Fruit fly (Drosophila melanogaster) whole organism, embryonic: ENCODE data around the gene mRpL10.

Experiments used
- Atf-2 ChIP-seq: fragments of 200-800 bp; sonication (Bioruptor generic); optimal IDR thresholded peaks from 2 replicates; lab custom pipeline; 2016; ENCODE audit warnings: missing biosample characterization, missing genetic modification characterization
- Bgb ChIP-seq: fragments of 200-800 bp; sonication (Bioruptor generic); IDR thresholded peaks from 2 replicates; pipeline ENCODE4 v1.3.6; 2022; ENCODE audit warnings: missing biosample characterization, missing genetic modification characterization; ENCODE audit not compliant: partially characterized antibody
- CG10543 ChIP-seq: fragments of 200-800 bp; sonication (Bioruptor generic); optimal IDR thresholded peaks from 3 replicates; lab custom pipeline; 2017; ENCODE audit warnings: missing biosample characterization, mild to moderate bottlenecking, missing genetic modification characterization, moderate library complexity
- CG11695 ChIP-seq: fragments of 200-800 bp; sonication (Bioruptor generic); IDR thresholded peaks from 3 replicates; pipeline ENCODE4 v1.3.6; 2022; ENCODE audit warnings: missing biosample characterization, missing genetic modification characterization
- CG12659 ChIP-seq: fragments of 200-800 bp; sonication (Bioruptor generic); optimal IDR thresholded peaks from 3 replicates; lab custom pipeline; 2017; ENCODE audit warnings: mild to moderate bottlenecking, missing biosample characterization, missing genetic modification reagents, missing genetic modification characterization
- CG13894 ChIP-seq: fragments of 200-800 bp; sonication (Bioruptor generic); optimal IDR thresholded peaks from 3 replicates; lab custom pipeline; 2018; ENCODE audit warnings: missing biosample characterization, mild to moderate bottlenecking, missing genetic modification characterization, moderate library complexity
- CG16813 ChIP-seq: fragments of 200-800 bp; sonication (Bioruptor generic); IDR thresholded peaks from 3 replicates; pipeline ENCODE4 v1.3.6; 2022; ENCODE audit warnings: missing biosample characterization, missing genetic modification characterization; ENCODE audit not compliant: partially characterized antibody
- CG42726 ChIP-seq: fragments of 200-800 bp; sonication (Bioruptor generic); IDR thresholded peaks from 2 replicates; pipeline ENCODE4 v1.3.6; 2022; ENCODE audit warnings: missing biosample characterization, missing genetic modification characterization; ENCODE audit not compliant: partially characterized antibody
- CG4328 ChIP-seq: fragments of 200-800 bp; sonication (Bioruptor generic); optimal IDR thresholded peaks from 3 replicates; lab custom pipeline; 2017; ENCODE audit warnings: missing biosample characterization, missing genetic modification reagents, missing genetic modification characterization
- CG4707 ChIP-seq: fragments of 200-800 bp; sonication (Bioruptor generic); optimal IDR thresholded peaks from 2 replicates; lab custom pipeline; 2018; ENCODE audit warnings: missing biosample characterization, mild to moderate bottlenecking, missing genetic modification characterization, moderate library complexity
- CG7786 ChIP-seq: fragments of 200-800 bp; sonication (Bioruptor generic); optimal IDR thresholded peaks from 2 replicates; lab custom pipeline; 2016; ENCODE audit warnings: missing biosample characterization, missing genetic modification characterization
- CTCF ChIP-seq: fragments of 200-800 bp; sonication (Bioruptor generic); optimal IDR thresholded peaks from 2 replicates; lab custom pipeline; 2017; ENCODE audit warnings: missing biosample characterization, mild to moderate bottlenecking, missing genetic modification characterization, moderate library complexity
- CrebB ChIP-seq: fragments of 200-800 bp; sonication (Bioruptor generic); optimal IDR thresholded peaks from 3 replicates; lab custom pipeline; 2018; ENCODE audit warnings: missing biosample characterization, mild to moderate bottlenecking, missing genetic modification characterization
- Doc3 ChIP-seq: fragments of 200-800 bp; sonication (Bioruptor generic); IDR thresholded peaks from 3 replicates; pipeline ENCODE4 v1.3.6; 2022; ENCODE audit warnings: missing biosample characterization, missing genetic modification characterization; ENCODE audit not compliant: partially characterized antibody
- Fer3 ChIP-seq: fragments of 200-800 bp; sonication (Bioruptor generic); optimal IDR thresholded peaks from 2 replicates; lab custom pipeline; 2018; ENCODE audit warnings: missing biosample characterization, mild to moderate bottlenecking, missing genetic modification characterization, moderate library complexity
- HHEX ChIP-seq: fragments of 200-800 bp; sonication (Bioruptor generic); optimal IDR thresholded peaks from 3 replicates; lab custom pipeline; 2017; ENCODE audit warnings: missing biosample characterization, mild to moderate bottlenecking, missing genetic modification characterization, missing genetic modification reagents
- Hr78 ChIP-seq, 2 experiments: fragments of 200-800 bp in 1 of 2; fragments of >200 bp in 1 of 2; sonication (Bioruptor generic) in 1 of 2; optimal IDR thresholded peaks; 2 replicates each; lab custom pipeline; 2017 to 2019; ENCODE audit warnings: missing biosample characterization in 2 of 2, missing genetic modification characterization in 2 of 2, mild to moderate bottlenecking in 1 of 2, moderate library complexity in 1 of 2
- Kr ChIP-seq: fragments of 200-800 bp; sonication (Bioruptor generic); optimal IDR thresholded peaks from 2 replicates; lab custom pipeline; 2017; ENCODE audit warnings: missing biosample characterization, mild to moderate bottlenecking, missing genetic modification characterization
- MESR4 ChIP-seq: fragments of 200-800 bp; sonication (Bioruptor generic); optimal IDR thresholded peaks from 2 replicates; lab custom pipeline; 2018; ENCODE audit warnings: missing biosample characterization, mild to moderate bottlenecking, missing genetic modification characterization, moderate library complexity
- MTF-1 ChIP-seq: fragments of 200-800 bp; sonication (Bioruptor generic); optimal IDR thresholded peaks from 2 replicates; lab custom pipeline; 2018; ENCODE audit warnings: missing biosample characterization, mild to moderate bottlenecking, missing genetic modification characterization, borderline replicate concordance
- Mes4 ChIP-seq: fragments of 200-800 bp; sonication (Bioruptor generic); optimal IDR thresholded peaks from 2 replicates; lab custom pipeline; 2016; ENCODE audit warnings: missing biosample characterization, missing genetic modification characterization
- NC2β ChIP-seq: fragments of 200-800 bp; sonication (Bioruptor generic); optimal IDR thresholded peaks from 2 replicates; lab custom pipeline; 2016; ENCODE audit warnings: missing biosample characterization, missing genetic modification characterization
- Nf-YC ChIP-seq: fragments of 200-800 bp; optimal IDR thresholded peaks from 3 replicates; lab custom pipeline; 2019; ENCODE audit warnings: missing biosample characterization, mild to moderate bottlenecking, missing genetic modification characterization, moderate library complexity
- NfI ChIP-seq: fragments of 200-800 bp; sonication (Bioruptor generic); optimal IDR thresholded peaks from 3 replicates; lab custom pipeline; 2018; ENCODE audit warnings: missing biosample characterization, mild to moderate bottlenecking, missing genetic modification characterization, moderate library complexity
- Opbp ChIP-seq: fragments of 200-800 bp; sonication (Bioruptor generic); IDR thresholded peaks from 3 replicates; pipeline ENCODE4 v1.3.6; 2022; ENCODE audit warnings: missing biosample characterization, missing genetic modification characterization; ENCODE audit not compliant: partially characterized antibody
- Optix ChIP-seq: fragments of 200-800 bp; sonication (Bioruptor generic); IDR thresholded peaks from 3 replicates; pipeline ENCODE4 v1.3.6; 2022; ENCODE audit warnings: missing biosample characterization, missing genetic modification characterization
- PHDP ChIP-seq: fragments of 200-800 bp; sonication (Bioruptor generic); optimal IDR thresholded peaks from 3 replicates; lab custom pipeline; 2018; ENCODE audit warnings: missing biosample characterization, mild to moderate bottlenecking, missing genetic modification characterization, moderate library complexity
- Spps ChIP-seq: fragments of 200-800 bp; sonication (Bioruptor generic); optimal IDR thresholded peaks from 2 replicates; lab custom pipeline; 2018; ENCODE audit warnings: missing biosample characterization, mild to moderate bottlenecking, missing genetic modification characterization
- Tbp ChIP-seq: fragments of >200 bp; optimal IDR thresholded peaks from 2 replicates; lab custom pipeline; 2018; ENCODE audit warnings: missing biosample characterization, missing genetic modification characterization
- ac ChIP-seq: fragments of 200-800 bp; sonication (Bioruptor generic); optimal IDR thresholded peaks from 3 replicates; lab custom pipeline; 2017; ENCODE audit warnings: missing biosample characterization, mild to moderate bottlenecking, missing genetic modification characterization
- bbx ChIP-seq: fragments of 200-800 bp; sonication (Bioruptor generic); IDR thresholded peaks from 2 replicates; pipeline ENCODE4 v1.3.6; 2022; ENCODE audit warnings: missing biosample characterization, missing genetic modification characterization; ENCODE audit not compliant: partially characterized antibody
- bigmax ChIP-seq: fragments of 200-800 bp; sonication (Bioruptor generic); optimal IDR thresholded peaks from 2 replicates; lab custom pipeline; 2018; ENCODE audit warnings: missing biosample characterization, mild to moderate bottlenecking, missing genetic modification characterization
- caup ChIP-seq: fragments of 200-800 bp; sonication (Bioruptor generic); optimal IDR thresholded peaks from 3 replicates; lab custom pipeline; 2017; ENCODE audit warnings: missing biosample characterization, mild to moderate bottlenecking, missing genetic modification characterization, moderate library complexity; ENCODE audit not compliant: severe bottlenecking
- ems ChIP-seq: fragments of 200-800 bp; sonication (Bioruptor generic); optimal IDR thresholded peaks from 3 replicates; lab custom pipeline; 2016; ENCODE audit warnings: missing biosample characterization, missing genetic modification characterization
- hbn ChIP-seq: fragments of 200-800 bp; sonication (Bioruptor generic); IDR thresholded peaks from 2 replicates; pipeline ENCODE4 v1.3.6; 2022; ENCODE audit warnings: missing biosample characterization, missing genetic modification characterization; ENCODE audit not compliant: partially characterized antibody
- klu ChIP-seq: fragments of 200-800 bp; sonication (Bioruptor generic); IDR thresholded peaks from 2 replicates; pipeline ENCODE4 v1.3.6; 2022; ENCODE audit warnings: missing biosample characterization, missing genetic modification characterization
- lov ChIP-seq, 2 experiments: fragments of 200-800 bp in 1 of 2; fragments of >200 bp in 1 of 2; sonication (Bioruptor generic) in 1 of 2; IDR thresholded peaks in 1 of 2; optimal IDR thresholded peaks in 1 of 2; 2 replicates in 1 of 2; 3 replicates in 1 of 2; pipeline versions ENCODE4 v1.3.6 to Lab custom; 2017 to 2022; ENCODE audit warnings: missing biosample characterization in 1 of 2, missing genetic modification characterization in 1 of 2
- luna ChIP-seq: fragments of 200-800 bp; sonication (Bioruptor generic); optimal IDR thresholded peaks from 2 replicates; lab custom pipeline; 2016; ENCODE audit warnings: missing biosample characterization, missing genetic modification characterization
- mam ChIP-seq: fragments of 200-800 bp; sonication (Bioruptor generic); optimal IDR thresholded peaks from 3 replicates; lab custom pipeline; 2016; ENCODE audit warnings: missing biosample characterization, missing genetic modification characterization
- odd ChIP-seq: fragments of 200-800 bp; sonication (Bioruptor generic); optimal IDR thresholded peaks from 2 replicates; lab custom pipeline; 2017; ENCODE audit warnings: missing biosample characterization, mild to moderate bottlenecking, missing genetic modification characterization
- pan ChIP-seq, 4 experiments: fragments of >200 bp in 3 of 4; fragments of 200-800 bp in 1 of 4; sonication (Bioruptor generic) in 1 of 4; optimal IDR thresholded peaks in 3 of 4; IDR thresholded peaks in 1 of 4; 2 replicates each; pipeline versions ENCODE4 v1.3.6 to Lab custom; 2017 to 2022; ENCODE audit warnings: missing biosample characterization in 2 of 4, missing genetic modification characterization in 2 of 4, mixed read lengths in 1 of 4
- pho ChIP-seq: fragments of 200-800 bp; sonication (Bioruptor generic); optimal IDR thresholded peaks from 2 replicates; lab custom pipeline; 2016; ENCODE audit warnings: missing biosample characterization, missing genetic modification characterization
- scrt ChIP-seq: fragments of 200-800 bp; sonication (Bioruptor generic); optimal IDR thresholded peaks from 2 replicates; lab custom pipeline; 2018; ENCODE audit warnings: missing biosample characterization, mild to moderate bottlenecking, missing genetic modification characterization, moderate library complexity
- seq ChIP-seq: fragments of 200-800 bp; sonication (Bioruptor generic); IDR thresholded peaks from 2 replicates; pipeline ENCODE4 v1.3.6; 2022; ENCODE audit warnings: missing biosample characterization, missing genetic modification characterization
- sna ChIP-seq: fragments of 200-800 bp; sonication (Bioruptor generic); IDR thresholded peaks from 2 replicates; pipeline ENCODE4 v1.3.6; 2022; ENCODE audit warnings: missing biosample characterization, missing genetic modification characterization; ENCODE audit not compliant: partially characterized antibody
- sr ChIP-seq: fragments of 200-800 bp; sonication (Bioruptor generic); IDR thresholded peaks from 3 replicates; pipeline ENCODE4 v1.3.6; 2022; ENCODE audit warnings: missing biosample characterization, missing genetic modification characterization
- tgo ChIP-seq: fragments of 200-800 bp; sonication (Bioruptor generic); IDR thresholded peaks from 3 replicates; pipeline ENCODE4 v1.3.6; 2022; ENCODE audit warnings: missing biosample characterization, missing genetic modification characterization

The mRpL10 gene

DNA sequence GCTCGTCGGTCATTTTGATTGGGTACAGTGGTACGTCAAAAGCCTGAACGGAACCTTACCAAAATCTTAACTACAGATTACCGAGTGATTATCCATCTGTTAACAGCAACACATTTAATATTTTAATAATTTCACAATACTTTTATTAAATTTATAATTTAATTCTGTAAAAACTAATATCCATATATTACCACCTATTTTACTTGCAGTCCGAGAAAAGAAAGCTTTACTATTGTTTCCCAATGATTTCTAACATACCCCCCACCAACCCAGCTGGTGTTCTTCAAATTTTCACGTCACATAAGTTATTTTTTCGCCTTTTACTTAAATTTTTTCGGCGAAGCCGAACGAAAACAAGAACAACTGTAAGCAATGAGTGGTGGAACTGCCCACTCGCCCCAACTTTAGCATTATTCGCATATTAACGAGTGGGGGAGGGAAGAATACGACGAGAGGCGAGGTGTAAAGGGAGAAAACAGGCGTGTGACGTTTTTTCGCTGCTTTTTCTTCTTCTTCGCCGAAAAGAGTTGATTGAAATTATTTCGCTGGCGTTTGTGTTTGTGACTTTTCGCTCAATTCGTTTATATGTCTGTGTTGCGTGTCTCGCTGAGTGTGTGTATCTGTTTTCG lies 44.4 kb downstream of the mRpL10 start (continued):
- TF ChIP-seq luna (no peak), pan (optimal IDR thresholded peaks at IDR 0.05; lab: Kevin White, UChicago) (no peak), pan (GFP tag; optimal IDR thresholded peaks at IDR 0.05 in 1 of 2, IDR thresholded peaks at IDR 0.05 in 1 of 2) (peak in 1 of 2 experiments; percentile 67), CG4328 (GFP tag; lab: Kevin White, UChicago) (peak; percentile 40), seq (GFP tag; lab: Robert Waterston, UW) (no peak), CG7786 (GFP tag; lab: Kevin White, UChicago) (peak; percentile 39), CG16813 (no peak), NfI (GFP tag; lab: Kevin White, UChicago) (peak; percentile 58), Atf-2 (GFP tag; lab: Kevin White, UChicago) (no peak), Hr78 (GFP tag; optimal IDR thresholded peaks at IDR 0.05; lab: Kevin White, UChicago) (no peak), bbx (GFP tag; lab: Robert Waterston, UW) (no peak), odd (GFP tag; lab: Kevin White, UChicago) (peak; percentile 9), Nf-YC (tag; lab: Kevin White, UChicago) (peak; percentile 49), MESR4 (GFP tag; lab: Kevin White, UChicago) (no peak), ems (no peak), Optix (GFP tag; lab: Robert Waterston, UW) (no peak), CG13894 (peak; percentile 7), sr (GFP tag; lab: Robert Waterston, UW) (no peak), lov (optimal IDR thresholded peaks at IDR 0.05; lab: Kevin White, UChicago) (no peak), lov (GFP tag; IDR thresholded peaks at IDR 0.05; lab: Robert Waterston, UW) (no peak), CrebB (tag; lab: Kevin White, UChicago) (no peak), CG10543 (GFP tag; lab: Kevin White, UChicago) (peak; percentile 78), sna (GFP tag; lab: Robert Waterston, UW) (no peak), Spps (tag; lab: Kevin White, UChicago) (no peak), ac (no peak), HHEX (peak; percentile 73), Bgb (GFP tag; lab: Robert Waterston, UW) (peak; percentile 42; the same call in 1 of the 2 replicates), pho (GFP tag; lab: Kevin White, UChicago) (peak; percentile 5), CG11695 (GFP tag; lab: Robert Waterston, UW) (peak; percentile 57; the same call in 1 of the 3 replicates), tgo (peak; percentile 31; the same call in 1 of the 3 replicates), CG4707 (GFP tag; lab: Kevin White, UChicago) (no peak), Fer3 (tag; lab: Kevin White, UChicago) (peak; percentile 46), Kr (GFP tag; lab: Kevin White, UChicago) (no peak), Opbp (GFP tag; lab: Robert Waterston, UW) (no peak; the same call in 2 of the 3 replicates), Doc3 (GFP tag; lab: Robert Waterston, UW) (no peak), hbn (GFP tag; lab: Robert Waterston, UW) (no peak), CG12659 (GFP tag; lab: Kevin White, UChicago) (peak; percentile 55), bigmax (GFP tag; lab: Kevin White, UChicago) (no peak), MTF-1 (GFP tag; lab: Kevin White, UChicago) (no peak), mam (GFP tag; lab: Kevin White, UChicago) (peak; percentile 33), Tbp (GFP tag; lab: Kevin White, UChicago) (no peak), caup (GFP tag; lab: Kevin White, UChicago) (peak; percentile 33), CTCF (GFP tag; lab: Kevin White, UChicago) (no peak), klu (GFP tag; lab: Robert Waterston, UW) (peak; percentile 42), scrt (GFP tag; lab: Kevin White, UChicago) (peak; percentile 47), NC2β (GFP tag; lab: Kevin White, UChicago) (no peak), Mes4 (GFP tag; lab: Kevin White, UChicago) (no peak), PHDP (tag; lab: Kevin White, UChicago) (peak; percentile 66), CG42726 (GFP tag; lab: Robert Waterston, UW) (no peak)
